4 worm cellular contexts compared by ENCODE assay signal in the genomic region with DNA sequence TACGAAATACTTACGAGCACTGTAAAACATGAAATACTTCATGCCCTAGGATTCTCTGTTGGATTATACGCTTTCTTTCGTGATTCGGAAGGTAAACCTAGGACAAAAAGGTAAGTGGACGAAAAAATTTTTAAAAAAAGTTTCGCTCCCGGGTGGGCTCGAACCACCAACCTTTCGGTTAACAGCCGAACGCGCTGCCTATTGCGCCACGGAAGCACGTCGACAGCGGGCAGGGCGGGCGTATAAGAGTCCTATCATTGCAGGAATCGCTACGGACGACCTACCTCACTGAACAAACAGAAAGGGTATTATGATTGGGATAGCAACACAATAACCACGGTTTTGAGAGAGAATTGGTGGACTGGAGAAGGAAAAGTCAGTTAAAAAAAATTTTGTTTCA.
TF ChIP-seq lines count a peak whose summit lies in the region.

No protein-coding gene starts in this region.

TF ChIP-seq in whole organism, L2 larva, 48 proteins besides CTCF, POLR2A, EP300 and RAD21:
- peak; percentile 8 for TF ChIP-seq sma-3 (GFP tag; optimal IDR thresholded peaks at IDR 0.05; lab: Kevin White, UChicago)
- TF ChIP-seq fos-1 (tag; optimal IDR thresholded peaks at IDR 0.05; lab: Kevin White, UChicago) = peak; percentile 27
- no peak for TF ChIP-seq nhr-11 (tag; optimal IDR thresholded peaks at IDR 0.05; lab: Kevin White, UChicago)
- no peak for TF ChIP-seq nhr-12 (tag; optimal IDR thresholded peaks at IDR 0.05; lab: Kevin White, UChicago)
- peak; percentile 27 for TF ChIP-seq sma-9 (GFP tag; optimal IDR thresholded peaks at IDR 0.05; lab: Kevin White, UChicago)
- TF ChIP-seq sma-9 (tag; optimal IDR thresholded peaks at IDR 0.05; lab: Kevin White, UChicago) = no peak
- peak; percentile 7 for TF ChIP-seq nhr-129 (tag; optimal IDR thresholded peaks at IDR 0.05; lab: Kevin White, UChicago)
- TF ChIP-seq mbf-1 (tag; optimal IDR thresholded peaks at IDR 0.05; lab: Kevin White, UChicago) = no peak
- TF ChIP-seq gmeb-1 (tag; optimal IDR thresholded peaks at IDR 0.05; lab: Kevin White, UChicago) = peak; percentile 41

TF ChIP-seq in whole organism, L4 larva, 104 proteins besides CTCF, POLR2A, EP300 and RAD21 (continues in another document):
- no peak for TF ChIP-seq egl-27 (tag; optimal IDR thresholded peaks at IDR 0.05; lab: Kevin White, UChicago)
- no peak for TF ChIP-seq pqm-1 (tag; optimal IDR thresholded peaks at IDR 0.05; lab: Kevin White, UChicago)
- no peak; the same call in 1 of the 2 replicates for TF ChIP-seq lin-38 (GFP tag; IDR thresholded peaks at IDR 0.05; lab: Robert Waterston, UW)
- 0 out of 2 replicates have a peak, but pooled peaks have one; percentile 34 for TF ChIP-seq nhr-42 (GFP tag; IDR thresholded peaks at IDR 0.05; lab: Robert Waterston, UW)
- no peak for TF ChIP-seq gei-8 (GFP tag; optimal IDR thresholded peaks at IDR 0.05; lab: Kevin White, UChicago)
- TF ChIP-seq lsy-2 (tag; optimal IDR thresholded peaks at IDR 0.05; lab: Kevin White, UChicago) = no peak
- no peak for TF ChIP-seq fos-1 (tag; optimal IDR thresholded peaks at IDR 0.05; lab: Kevin White, UChicago)
- no peak for TF ChIP-seq zfp-2 (tag; optimal IDR thresholded peaks at IDR 0.05; lab: Kevin White, UChicago)
- no peak for TF ChIP-seq ZK546.5 (tag; optimal IDR thresholded peaks at IDR 0.05; lab: Kevin White, UChicago)
- no peak for TF ChIP-seq aha-1 (tag; lab: Kevin White, UChicago)
- TF ChIP-seq zip-11 (GFP tag; IDR thresholded peaks at IDR 0.05; lab: Robert Waterston, UW) = no peak
- TF ChIP-seq lim-7 (GFP tag; IDR thresholded peaks at IDR 0.05; lab: Robert Waterston, UW) = peak; percentile 75
- TF ChIP-seq nhr-111 (GFP tag; optimal IDR thresholded peaks at IDR 0.05; lab: Kevin White, UChicago) = no peak
- no peak for TF ChIP-seq zfp-3 (GFP tag; conservative IDR thresholded peaks at IDR 0.05; lab: Robert Waterston, UW)
- TF ChIP-seq arid-1 (GFP tag; conservative IDR thresholded peaks at IDR 0.05; lab: Robert Waterston, UW) = 0 out of 2 replicates have a peak, but pooled peaks have one; percentile 15
- no peak for TF ChIP-seq ceh-44 (GFP tag; IDR thresholded peaks at IDR 0.05; lab: Robert Waterston, UW)
- TF ChIP-seq madf-9 (GFP tag; conservative IDR thresholded peaks at IDR 0.05; lab: Robert Waterston, UW) = no peak
- no peak for TF ChIP-seq ZK337.2 (GFP tag; IDR thresholded peaks at IDR 0.05; lab: Robert Waterston, UW)
- TF ChIP-seq lin-1 (GFP tag; IDR thresholded peaks at IDR 0.05; lab: Robert Waterston, UW) = no peak
- no peak for TF ChIP-seq sdz-12 (GFP tag; optimal IDR thresholded peaks at IDR 0.05; lab: Kevin White, UChicago)
- TF ChIP-seq mdl-1 (tag; optimal IDR thresholded peaks at IDR 0.05; lab: Kevin White, UChicago) = no peak
- peak; percentile 52 for TF ChIP-seq vab-7 (GFP tag; IDR thresholded peaks at IDR 0.05; lab: Robert Waterston, UW)
- peak; percentile 22 for TF ChIP-seq Y5F2A.4 (GFP tag; optimal IDR thresholded peaks at IDR 0.05; lab: Kevin White, UChicago)
- TF ChIP-seq zag-1 (tag; optimal IDR thresholded peaks at IDR 0.05; lab: Kevin White, UChicago) = no peak
- TF ChIP-seq cey-2 (tag; optimal IDR thresholded peaks at IDR 0.05; lab: Kevin White, UChicago; ENCODE audit: borderline replicate concordance, insufficient read depth) = no peak
- no peak for TF ChIP-seq hif-1 (tag; optimal IDR thresholded peaks at IDR 0.05; lab: Kevin White, UChicago)
- no peak for TF ChIP-seq lir-3 (tag; optimal IDR thresholded peaks at IDR 0.05; lab: Kevin White, UChicago)

TF ChIP-seq in whole organism, late embryonic, 69 proteins besides CTCF, POLR2A, EP300 and RAD21 (continues in another document):
- TF ChIP-seq Y22D7AL.16 (tag; optimal IDR thresholded peaks at IDR 0.05; lab: Kevin White, UChicago) (peak; percentile 24), hlh-8 (tag; optimal IDR thresholded peaks at IDR 0.05; lab: Kevin White, UChicago) (no peak), unc-42 (tag; optimal IDR thresholded peaks at IDR 0.05; lab: Kevin White, UChicago) (no peak), ceh-31 (tag; optimal IDR thresholded peaks at IDR 0.05; lab: Kevin White, UChicago) (peak; percentile 7), F13H6.1 (tag; optimal IDR thresholded peaks at IDR 0.05; lab: Kevin White, UChicago) (no peak), unc-3 (GFP tag; conservative IDR thresholded peaks at IDR 0.05; lab: Robert Waterston, UW) (0 out of 2 replicates have a peak, but pooled peaks have one; percentile 11), unc-3 (tag; optimal IDR thresholded peaks at IDR 0.05; lab: Kevin White, UChicago) (no peak), nhr-232 (tag; optimal IDR thresholded peaks at IDR 0.05; lab: Kevin White, UChicago) (peak; percentile 28), elt-2 (tag; optimal IDR thresholded peaks at IDR 0.05; lab: Kevin White, UChicago) (peak; percentile 64), ref-2 (tag; optimal IDR thresholded peaks at IDR 0.05; lab: Kevin White, UChicago) (peak; percentile 24), dve-1 (tag; optimal IDR thresholded peaks at IDR 0.05; lab: Kevin White, UChicago) (peak; percentile 9), ets-4 (tag; optimal IDR thresholded peaks at IDR 0.05; lab: Kevin White, UChicago) (no peak), ztf-16 (tag; optimal IDR thresholded peaks at IDR 0.05; lab: Kevin White, UChicago) (peak; percentile 26), ceh-19 (GFP tag; optimal IDR thresholded peaks at IDR 0.05; lab: Kevin White, UChicago) (no peak), hlh-13 (GFP tag; optimal IDR thresholded peaks at IDR 0.05; lab: Kevin White, UChicago) (peak; percentile 26), pax-1 (tag; optimal IDR thresholded peaks at IDR 0.05; lab: Kevin White, UChicago) (no peak), pha-4 (tag; optimal IDR thresholded peaks at IDR 0.05; lab: Kevin White, UChicago) (no peak), gmeb-2 (tag; optimal IDR thresholded peaks at IDR 0.05; lab: Kevin White, UChicago) (peak; percentile 61), tbx-2 (tag; optimal IDR thresholded peaks at IDR 0.05; lab: Kevin White, UChicago) (peak; percentile 5), sdc-2 (tag; optimal IDR thresholded peaks at IDR 0.05; lab: Kevin White, UChicago) (peak; percentile 25), ceh-24 (tag; optimal IDR thresholded peaks at IDR 0.05; lab: Kevin White, UChicago) (no peak), lim-6 (tag; optimal IDR thresholded peaks at IDR 0.05; lab: Kevin White, UChicago) (no peak), sox-4 (tag; optimal IDR thresholded peaks at IDR 0.05; lab: Kevin White, UChicago) (peak; percentile 24), ahr-1 (tag; optimal IDR thresholded peaks at IDR 0.05; lab: Kevin White, UChicago) (no peak), ceh-6 (GFP tag; optimal IDR thresholded peaks at IDR 0.05; lab: Kevin White, UChicago) (peak; percentile 57), ceh-34 (tag; optimal IDR thresholded peaks at IDR 0.05; lab: Kevin White, UChicago) (peak; percentile 49), nfya-1 (tag; optimal IDR thresholded peaks at IDR 0.05; lab: Kevin White, UChicago) (peak; percentile 33), lin-11 (tag; optimal IDR thresholded peaks at IDR 0.05; lab: Kevin White, UChicago) (peak; percentile 9), fkh-6 (tag; optimal IDR thresholded peaks at IDR 0.05; lab: Kevin White, UChicago) (peak; percentile 55)

TF ChIP-seq in whole organism, mixed stage, embryonic, 35 proteins besides CTCF, POLR2A, EP300 and RAD21 (continues in another document):
- peak; percentile 40 for TF ChIP-seq ham-2 (GFP tag; optimal IDR thresholded peaks at IDR 0.05; lab: Kevin White, UChicago)
- no peak for TF ChIP-seq ceh-43 (GFP tag; optimal IDR thresholded peaks at IDR 0.05; lab: Kevin White, UChicago)
- no peak for TF ChIP-seq nhr-12 (tag; optimal IDR thresholded peaks at IDR 0.05; lab: Kevin White, UChicago)
- no peak for TF ChIP-seq unc-39 (tag; optimal IDR thresholded peaks at IDR 0.05; lab: Kevin White, UChicago)
- TF ChIP-seq cnd-1 (tag; optimal IDR thresholded peaks at IDR 0.05; lab: Kevin White, UChicago) = peak; percentile 82
- TF ChIP-seq elt-3 (tag; optimal IDR thresholded peaks at IDR 0.05; lab: Kevin White, UChicago) = no peak
- TF ChIP-seq ztf-11 (tag; optimal IDR thresholded peaks at IDR 0.05; lab: Kevin White, UChicago) = no peak
- no peak for TF ChIP-seq lin-13 (tag; optimal IDR thresholded peaks at IDR 0.05; lab: Kevin White, UChicago)
- no peak for TF ChIP-seq zip-8 (tag; optimal IDR thresholded peaks at IDR 0.05; lab: Kevin White, UChicago)
- TF ChIP-seq M03D4.4 (tag; optimal IDR thresholded peaks at IDR 0.05; lab: Kevin White, UChicago) = peak; percentile 83
- TF ChIP-seq nhr-76 (tag; optimal IDR thresholded peaks at IDR 0.05; lab: Kevin White, UChicago) = no peak
- TF ChIP-seq nhr-237 (tag; optimal IDR thresholded peaks at IDR 0.05; lab: Kevin White, UChicago) = no peak
- TF ChIP-seq tbx-8 (GFP tag; optimal IDR thresholded peaks at IDR 0.05; lab: Kevin White, UChicago) = peak; percentile 23
- peak; percentile 79 for TF ChIP-seq sptf-1 (tag; optimal IDR thresholded peaks at IDR 0.05; lab: Kevin White, UChicago)
- TF ChIP-seq blmp-1 (tag; optimal IDR thresholded peaks at IDR 0.05; lab: Kevin White, UChicago) = no peak
- peak; percentile 51 for TF ChIP-seq lin-32 (GFP tag; optimal IDR thresholded peaks at IDR 0.05; lab: Kevin White, UChicago)
- TF ChIP-seq mab-5 (tag; optimal IDR thresholded peaks at IDR 0.05; lab: Kevin White, UChicago) = no peak
- TF ChIP-seq drap-1 (GFP tag; optimal IDR thresholded peaks at IDR 0.05; lab: Kevin White, UChicago) = peak; percentile 60
- TF ChIP-seq nhr-28 (tag; optimal IDR thresholded peaks at IDR 0.05; lab: Kevin White, UChicago) = no peak
- TF ChIP-seq hlh-1 (tag; optimal IDR thresholded peaks at IDR 0.05; lab: Kevin White, UChicago) = no peak
- TF ChIP-seq mls-2 (tag; optimal IDR thresholded peaks at IDR 0.05; lab: Kevin White, UChicago) = peak; percentile 35
- no peak for TF ChIP-seq ceh-39 (tag; optimal IDR thresholded peaks at IDR 0.05; lab: Kevin White, UChicago)
- TF ChIP-seq ces-1 (GFP tag; optimal IDR thresholded peaks at IDR 0.05; lab: Kevin White, UChicago) = no peak
- no peak for TF ChIP-seq flh-1 (GFP tag; optimal IDR thresholded peaks at IDR 0.05; lab: Kevin White, UChicago)
- no peak for TF ChIP-seq nhr-2 (tag; optimal IDR thresholded peaks at IDR 0.05; lab: Kevin White, UChicago)
- TF ChIP-seq bed-3 (GFP tag; optimal IDR thresholded peaks at IDR 0.05; lab: Kevin White, UChicago) = peak; percentile 11
- TF ChIP-seq lsy-2 (tag; optimal IDR thresholded peaks at IDR 0.05; lab: Kevin White, UChicago) = no peak
- no peak for TF ChIP-seq pha-4 (tag; optimal IDR thresholded peaks at IDR 0.05; lab: Kevin White, UChicago)
- TF ChIP-seq unc-62 (GFP tag; optimal IDR thresholded peaks at IDR 0.05; lab: Kevin White, UChicago) = no peak
- no peak for TF ChIP-seq elt-1 (tag; optimal IDR thresholded peaks at IDR 0.05; lab: Kevin White, UChicago; ENCODE audit: borderline replicate concordance, insufficient read depth)
- TF ChIP-seq mep-1 (tag; optimal IDR thresholded peaks at IDR 0.05; lab: Kevin White, UChicago) = no peak
- peak; percentile 57 for TF ChIP-seq sem-2 (GFP tag; optimal IDR thresholded peaks at IDR 0.05; lab: Kevin White, UChicago)
- no peak for TF ChIP-seq ceh-83 (GFP tag; optimal IDR thresholded peaks at IDR 0.05; lab: Kevin White, UChicago)
